Fruit fly (Drosophila melanogaster): ENCODE data around the gene CG5676.

The CG5676 gene

dm6 chr2L:10255725-10256158 is at the start of gene CG5676:
Gene CG5676, minus strand, starts transcription at chr2L:10255891.
- TF ChIP-seq CG8301 (tag; optimal IDR thresholded peaks at IDR 0.05): no peak
- peak; percentile 67 for TF ChIP-seq D1 (tag; optimal IDR thresholded peaks at IDR 0.05)

dm6 chr2L:10303786-10304185 is 48.1 kb upstream of the CG5676 start, which contains the start of gene nmd:
Gene nmd, minus strand, starts transcription at chr2L:10303947.
- TF ChIP-seq EcR (GFP tag; optimal IDR thresholded peaks at IDR 0.05): no peak
- no peak for TF ChIP-seq CG15710 (tag; optimal IDR thresholded peaks at IDR 0.05)

dm6 chr2L:10301918-10302317 is 46.2 kb upstream of the CG5676 start, which contains the start of gene CG13138:
Gene CG13138, minus strand, starts transcription at chr2L:10302018.
- TF ChIP-seq EcR (GFP tag; optimal IDR thresholded peaks at IDR 0.05): no peak
- TF ChIP-seq Pif1B (GFP tag; optimal IDR thresholded peaks at IDR 0.05): no peak
- no peak for TF ChIP-seq CG32121 (GFP tag; IDR thresholded peaks at IDR 0.05)
- TF ChIP-seq CG15710 (tag; optimal IDR thresholded peaks at IDR 0.05): no peak
- TF ChIP-seq CG9948 (tag; optimal IDR thresholded peaks at IDR 0.05): no peak
- TF ChIP-seq fd96Ca (GFP tag; IDR thresholded peaks at IDR 0.05): no peak
- no peak for TF ChIP-seq D1 (tag; optimal IDR thresholded peaks at IDR 0.05)
- TF ChIP-seq Ets98B (GFP tag; IDR thresholded peaks at IDR 0.05): no peak
- TF ChIP-seq CG10348 (GFP tag; IDR thresholded peaks at IDR 0.05): no peak
- no peak for TF ChIP-seq CG4496 (GFP tag; IDR thresholded peaks at IDR 0.05)

dm6 chr2L:10299810-10300147 is 44.1 kb upstream of the CG5676 start, which contains the start of gene CYLD:
Gene CYLD, minus strand, starts transcription at chr2L:10299847.
- peak; percentile 82 for TF ChIP-seq D1 (tag; optimal IDR thresholded peaks at IDR 0.05)
- TF ChIP-seq CG15710 (tag; optimal IDR thresholded peaks at IDR 0.05): peak; percentile 50
- TF ChIP-seq Snoo (tag; optimal IDR thresholded peaks at IDR 0.05): peak; percentile 38
- TF ChIP-seq EcR (GFP tag; optimal IDR thresholded peaks at IDR 0.05): no peak
- TF ChIP-seq CG8301 (tag; optimal IDR thresholded peaks at IDR 0.05): peak; percentile 68
- TF ChIP-seq Pif1A (GFP tag; optimal IDR thresholded peaks at IDR 0.05): no peak
- no peak for TF ChIP-seq CG13204 (GFP tag; optimal IDR thresholded peaks at IDR 0.05)
- TF ChIP-seq CG8159 (tag; optimal IDR thresholded peaks at IDR 0.05): no peak
- TF ChIP-seq Pif1B (GFP tag; optimal IDR thresholded peaks at IDR 0.05): no peak
- TF ChIP-seq CG9948 (tag; optimal IDR thresholded peaks at IDR 0.05): peak; percentile 58
- TF ChIP-seq CG12605 (GFP tag; IDR thresholded peaks at IDR 0.05): no peak
- TF ChIP-seq CG34367 (tag; optimal IDR thresholded peaks at IDR 0.05): peak; percentile 43
- peak; percentile 66 for TF ChIP-seq CG17806 (tag; optimal IDR thresholded peaks at IDR 0.05)
- no peak for TF ChIP-seq rn (GFP tag; IDR thresholded peaks at IDR 0.05)
- TF ChIP-seq fd96Ca (GFP tag; IDR thresholded peaks at IDR 0.05): no peak
- TF ChIP-seq CG4496 (GFP tag; IDR thresholded peaks at IDR 0.05): no peak
- TF ChIP-seq CG14655 (GFP tag; optimal IDR thresholded peaks at IDR 0.05): no peak
- no peak for TF ChIP-seq CG10348 (GFP tag; IDR thresholded peaks at IDR 0.05)
- no peak for TF ChIP-seq gl (tag; optimal IDR thresholded peaks at IDR 0.05)
- TF ChIP-seq CG32121 (GFP tag; IDR thresholded peaks at IDR 0.05): peak; percentile 76; the same call in 1 of the 2 replicates
- TF ChIP-seq Ets98B (GFP tag; IDR thresholded peaks at IDR 0.05): no peak; the same call in 1 of the 2 replicates

- TF ChIP-seq CG13204 (GFP tag; optimal IDR thresholded peaks at IDR 0.05) (no peak), CG32121 (GFP tag; IDR thresholded peaks at IDR 0.05) (peak; percentile 43; the same call in 1 of the 2 replicates), CG17806 (tag; optimal IDR thresholded peaks at IDR 0.05) (no peak), CG34367 (tag; optimal IDR thresholded peaks at IDR 0.05) (no peak), CG8301 (tag; optimal IDR thresholded peaks at IDR 0.05) (peak; percentile 6), fd96Ca (GFP tag; IDR thresholded peaks at IDR 0.05) (no peak), CG14655 (GFP tag; optimal IDR thresholded peaks at IDR 0.05) (no peak), CG9948 (tag; optimal IDR thresholded peaks at IDR 0.05) (no peak), rn (GFP tag; IDR thresholded peaks at IDR 0.05) (no peak), CG8159 (tag; optimal IDR thresholded peaks at IDR 0.05) (no peak)
Measured at dm6 chr2L:10299077-10299809, 43.6 kb upstream of the CG5676 start.

dm6 chr2L:10298306-10298705 is 42.6 kb upstream of the CG5676 start:
- TF ChIP-seq CG8159 (tag; optimal IDR thresholded peaks at IDR 0.05) (no peak), D1 (tag; optimal IDR thresholded peaks at IDR 0.05) (no peak), Pif1A (GFP tag; optimal IDR thresholded peaks at IDR 0.05) (no peak), CG14655 (GFP tag; optimal IDR thresholded peaks at IDR 0.05) (no peak), rn (GFP tag; IDR thresholded peaks at IDR 0.05) (no peak), CG34367 (tag; optimal IDR thresholded peaks at IDR 0.05) (no peak), CG8301 (tag; optimal IDR thresholded peaks at IDR 0.05) (no peak)

Data from whole organism, pupa.